Fruit fly (Drosophila melanogaster): ENCODE measurements around the gene sba.

The sba gene

dm6 chr3R:23922502-23923350 is at the start of gene sba, which contains the start of gene CG31141:
Gene sba, minus strand, starts transcription at chr3R:23922973.
Gene CG31141, plus strand, starts transcription at chr3R:23923300.
- TF ChIP-seq Pif1A (GFP tag; optimal IDR thresholded peaks at IDR 0.05) (no peak), CG8159 (tag; optimal IDR thresholded peaks at IDR 0.05) (peak; percentile 46), Ets98B (GFP tag; IDR thresholded peaks at IDR 0.05) (peak; percentile 58), Snoo (tag; optimal IDR thresholded peaks at IDR 0.05) (peak; percentile 4), EcR (GFP tag; optimal IDR thresholded peaks at IDR 0.05) (peak; percentile 24), CG4496 (GFP tag; IDR thresholded peaks at IDR 0.05) (peak; percentile 55; the same call in 2 of the 3 replicates), CG10348 (GFP tag; IDR thresholded peaks at IDR 0.05) (no peak), CG12605 (GFP tag; IDR thresholded peaks at IDR 0.05) (peak; percentile 57; the same call in 1 of the 2 replicates), gl (tag; optimal IDR thresholded peaks at IDR 0.05) (peak; percentile 36)

DNA sequence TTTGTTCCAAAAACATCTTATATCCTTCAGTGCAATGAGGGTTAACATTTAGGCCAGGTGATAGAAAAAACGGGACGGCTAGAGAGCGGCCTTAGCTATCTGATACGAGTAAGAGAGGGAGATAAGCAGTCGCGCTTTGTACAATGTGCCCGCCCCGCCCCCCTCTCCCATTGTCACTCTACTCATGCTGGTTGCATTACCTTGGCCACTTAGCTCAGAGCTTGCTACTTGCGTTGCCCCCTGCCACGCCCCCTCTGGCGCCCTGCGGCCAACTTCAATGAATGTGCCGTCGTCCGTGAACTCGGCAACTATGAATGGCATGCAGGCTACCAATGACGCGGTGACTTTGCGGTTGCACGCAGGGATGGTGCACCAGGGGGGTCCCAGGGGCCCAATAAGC is 49.0 kb upstream of the sba start:
- TF ChIP-seq CG17806 (tag; optimal IDR thresholded peaks at IDR 0.05) (no peak), CG8159 (tag; optimal IDR thresholded peaks at IDR 0.05) (no peak), Snoo (tag; optimal IDR thresholded peaks at IDR 0.05) (no peak), rn (GFP tag; IDR thresholded peaks at IDR 0.05) (no peak), CG32121 (GFP tag; IDR thresholded peaks at IDR 0.05) (no peak), D1 (tag; optimal IDR thresholded peaks at IDR 0.05) (no peak), EcR (GFP tag; optimal IDR thresholded peaks at IDR 0.05) (no peak), CG13204 (GFP tag; optimal IDR thresholded peaks at IDR 0.05) (no peak), gl (tag; optimal IDR thresholded peaks at IDR 0.05) (no peak), Pif1A (GFP tag; optimal IDR thresholded peaks at IDR 0.05) (no peak), CG15710 (tag; optimal IDR thresholded peaks at IDR 0.05) (no peak), CG8301 (tag; optimal IDR thresholded peaks at IDR 0.05) (no peak), Pif1B (GFP tag; optimal IDR thresholded peaks at IDR 0.05) (no peak), CG12605 (GFP tag; IDR thresholded peaks at IDR 0.05) (no peak), Ets98B (GFP tag; IDR thresholded peaks at IDR 0.05) (no peak), CG4496 (GFP tag; IDR thresholded peaks at IDR 0.05) (no peak), CG9948 (tag; optimal IDR thresholded peaks at IDR 0.05) (no peak), fd96Ca (GFP tag; IDR thresholded peaks at IDR 0.05) (no peak), CG10348 (GFP tag; IDR thresholded peaks at IDR 0.05) (no peak), CG34367 (tag; optimal IDR thresholded peaks at IDR 0.05) (no peak)

DNA sequence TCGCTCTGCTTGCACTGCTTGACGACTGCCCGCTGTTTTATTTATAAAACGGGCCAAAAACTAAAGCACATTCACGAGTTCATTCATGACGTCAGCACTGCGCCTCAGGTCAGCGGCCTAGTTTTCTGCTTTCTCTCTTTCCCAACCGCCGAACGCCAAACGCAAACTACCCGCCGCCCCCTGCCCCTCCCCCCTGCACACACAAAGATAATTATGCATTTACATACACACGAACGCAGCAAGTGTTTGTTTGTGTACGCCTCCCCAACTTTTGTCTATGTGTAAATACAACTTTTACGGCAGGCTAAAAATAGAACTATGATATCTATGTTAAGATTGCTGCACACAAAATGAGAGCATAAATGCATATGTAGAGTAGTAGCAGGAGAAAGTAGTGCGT is 48.4 kb upstream of the sba start:
- TF ChIP-seq Snoo (tag; optimal IDR thresholded peaks at IDR 0.05): no peak
- 0 out of 2 replicates have a peak, but pooled peaks have one; percentile 22 for TF ChIP-seq CG32121 (GFP tag; IDR thresholded peaks at IDR 0.05)
- no peak for TF ChIP-seq CG10348 (GFP tag; IDR thresholded peaks at IDR 0.05)
- TF ChIP-seq CG4496 (GFP tag; IDR thresholded peaks at IDR 0.05): peak; percentile 10; the same call in 1 of the 3 replicates
- no peak for TF ChIP-seq fd96Ca (GFP tag; IDR thresholded peaks at IDR 0.05)

DNA sequence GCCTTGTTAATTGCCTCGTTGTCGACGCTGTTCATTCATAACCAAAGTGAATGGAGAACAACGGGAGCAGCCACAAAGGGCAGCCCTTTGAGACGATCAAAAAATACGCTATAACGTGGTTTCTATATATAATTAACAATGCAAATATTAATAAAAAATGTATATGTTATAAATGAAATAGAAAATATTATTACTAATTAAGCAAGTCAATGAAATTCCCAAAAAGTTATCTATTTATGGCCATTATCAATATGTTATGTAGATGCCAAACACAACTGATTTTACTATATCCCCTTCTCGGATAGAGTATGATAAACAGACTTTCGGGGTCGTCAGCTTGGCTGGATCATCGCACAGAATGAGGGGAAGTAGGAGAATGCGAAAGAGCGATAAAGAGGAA is 46.7 kb upstream of the sba start:
- TF ChIP-seq EcR (GFP tag; optimal IDR thresholded peaks at IDR 0.05) (peak; percentile 69), CG8301 (tag; optimal IDR thresholded peaks at IDR 0.05) (no peak)

DNA sequence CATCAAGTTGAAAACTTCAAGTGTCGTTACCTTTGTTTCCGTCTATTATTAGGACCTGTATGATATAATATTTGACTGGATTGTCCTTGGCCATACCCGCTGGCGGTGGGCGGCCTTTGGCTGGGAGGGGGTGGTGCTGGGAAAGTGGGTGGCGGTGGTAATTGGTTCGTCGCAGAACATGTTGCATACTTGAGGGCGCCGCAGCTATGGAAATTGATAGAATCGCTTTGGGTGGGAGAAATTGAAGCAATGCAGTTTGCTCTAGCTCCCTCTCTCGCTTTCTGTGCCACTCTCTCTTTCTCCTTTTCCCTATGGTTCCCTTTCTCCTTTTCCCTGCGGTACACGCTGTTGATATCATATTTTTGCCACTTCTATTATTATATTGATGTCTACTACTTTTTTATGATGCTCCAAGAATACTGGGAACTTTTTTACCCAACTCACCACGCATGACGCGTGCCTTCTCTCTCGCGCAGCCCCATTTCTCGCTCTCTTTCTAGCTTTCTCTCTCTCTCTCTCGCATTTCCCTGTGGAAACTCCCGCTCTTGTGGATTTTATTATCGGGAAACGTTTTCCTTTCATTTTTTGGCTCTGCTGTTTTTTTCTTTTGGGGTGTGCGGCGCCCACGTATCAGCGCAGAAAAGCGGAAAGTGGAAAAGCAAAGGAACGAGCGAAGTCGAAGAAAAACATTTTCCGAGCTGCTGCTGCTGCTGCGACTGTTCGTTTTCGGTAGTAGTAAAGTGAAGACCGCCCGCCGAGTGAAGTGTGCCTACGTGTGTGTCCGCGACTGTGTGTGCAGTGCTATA is 42.3 kb upstream of the sba start:
- 0 out of 2 replicates have a peak, but pooled peaks have one; percentile 10 for TF ChIP-seq Ets98B (GFP tag; IDR thresholded peaks at IDR 0.05)
- no peak for TF ChIP-seq D1 (tag; optimal IDR thresholded peaks at IDR 0.05)
- TF ChIP-seq CG34367 (tag; optimal IDR thresholded peaks at IDR 0.05): no peak

dm6 chr3R:23962781-23963222 is 40.0 kb upstream of the sba start, which contains the start of gene CG31140:
Gene CG31140, plus strand, starts transcription at chr3R:23963180.
- TF ChIP-seq EcR (GFP tag; optimal IDR thresholded peaks at IDR 0.05) (no peak), CG8159 (tag; optimal IDR thresholded peaks at IDR 0.05) (no peak), CG14655 (GFP tag; optimal IDR thresholded peaks at IDR 0.05) (peak; percentile 32), CG12605 (GFP tag; IDR thresholded peaks at IDR 0.05) (peak; percentile 63; the same call in 1 of the 2 replicates), CG17806 (tag; optimal IDR thresholded peaks at IDR 0.05) (no peak), Pif1B (GFP tag; optimal IDR thresholded peaks at IDR 0.05) (peak; percentile 49), rn (GFP tag; IDR thresholded peaks at IDR 0.05) (no peak), Ets98B (GFP tag; IDR thresholded peaks at IDR 0.05) (peak; percentile 63; the same call in 1 of the 2 replicates), CG32121 (GFP tag; IDR thresholded peaks at IDR 0.05) (peak; percentile 45; the same call in 1 of the 2 replicates), CG13204 (GFP tag; optimal IDR thresholded peaks at IDR 0.05) (peak; percentile 95), fd96Ca (GFP tag; IDR thresholded peaks at IDR 0.05) (0 out of 3 replicates have a peak, but pooled peaks have one; percentile 57), D1 (tag; optimal IDR thresholded peaks at IDR 0.05) (no peak), CG4496 (GFP tag; IDR thresholded peaks at IDR 0.05) (peak; percentile 81), Pif1A (GFP tag; optimal IDR thresholded peaks at IDR 0.05) (no peak)
